Fruit fly (Drosophila melanogaster) whole organism, embryonic: ENCODE data around the gene spas.
A peak's percentile ranks its signal among the peaks of the same experiment; 100 is the strongest.

Experiments used
- CG11247 ChIP-seq: fragments of 200-800 bp; sonication (Bioruptor generic); IDR thresholded peaks from 2 replicates; pipeline ENCODE4 v1.3.6; 2022; ENCODE audit warnings: missing biosample characterization, missing genetic modification characterization
- CG12942 ChIP-seq: fragments of 200-800 bp; sonication (Bioruptor generic); optimal IDR thresholded peaks from 3 replicates; lab custom pipeline; 2016; ENCODE audit warnings: missing biosample characterization, missing genetic modification characterization
- CG13624 ChIP-seq: fragments of 200-800 bp; sonication (Bioruptor generic); optimal IDR thresholded peaks from 2 replicates; lab custom pipeline; 2016; ENCODE audit warnings: missing biosample characterization, missing genetic modification characterization
- CG14050 ChIP-seq: fragments of 200-800 bp; sonication (Bioruptor generic); IDR thresholded peaks from 3 replicates; pipeline ENCODE4 v1.3.6; 2022; ENCODE audit warnings: missing biosample characterization, missing genetic modification characterization
- CG17361 ChIP-seq: fragments of 200-800 bp; sonication (Bioruptor generic); IDR thresholded peaks from 3 replicates; pipeline ENCODE4 v1.3.6; 2022; ENCODE audit warnings: missing biosample characterization, missing genetic modification characterization
- CG17612 ChIP-seq: fragments of 200-800 bp; sonication (Bioruptor generic); IDR thresholded peaks from 2 replicates; pipeline ENCODE4 v1.3.6; 2022; ENCODE audit warnings: missing biosample characterization, missing genetic modification characterization
- CG17912 ChIP-seq: fragments of 200-800 bp; sonication (Bioruptor generic); optimal IDR thresholded peaks from 2 replicates; lab custom pipeline; 2018; ENCODE audit warnings: missing biosample characterization, mild to moderate bottlenecking, missing genetic modification characterization
- CG2116 ChIP-seq: fragments of 200-800 bp; sonication (Bioruptor generic); optimal IDR thresholded peaks from 3 replicates; lab custom pipeline; 2018; ENCODE audit warnings: missing biosample characterization, mild to moderate bottlenecking, missing genetic modification characterization
- CG31224 ChIP-seq: fragments of 200-800 bp; sonication (Bioruptor generic); IDR thresholded peaks from 2 replicates; pipeline ENCODE4 v1.3.6; 2022; ENCODE audit warnings: missing biosample characterization, missing genetic modification characterization
- CG31365 ChIP-seq: fragments of 200-800 bp; sonication (Bioruptor generic); optimal IDR thresholded peaks from 2 replicates; lab custom pipeline; 2018; ENCODE audit warnings: missing biosample characterization, mild to moderate bottlenecking, missing genetic modification characterization
- CG31441 ChIP-seq: fragments of 200-800 bp; sonication (Bioruptor generic); IDR thresholded peaks from 2 replicates; pipeline ENCODE4 v1.3.6; 2022; ENCODE audit warnings: missing biosample characterization, missing genetic modification characterization
- CG4820 ChIP-seq: fragments of 200-800 bp; sonication (Bioruptor generic); optimal IDR thresholded peaks from 3 replicates; lab custom pipeline; 2016; ENCODE audit warnings: missing biosample characterization, missing genetic modification characterization
- CG4854 ChIP-seq: fragments of 200-800 bp; sonication (Bioruptor generic); optimal IDR thresholded peaks from 2 replicates; lab custom pipeline; 2016; ENCODE audit warnings: missing biosample characterization, missing genetic modification characterization, inconsistent platforms
- CG6791 ChIP-seq: fragments of 200-800 bp; sonication (Bioruptor generic); IDR thresholded peaks from 3 replicates; pipeline ENCODE4 v1.3.6; 2022; ENCODE audit warnings: missing biosample characterization, missing genetic modification characterization; ENCODE audit not compliant: partially characterized antibody
- CHES-1-like ChIP-seq: fragments of 200-800 bp; sonication (Bioruptor generic); optimal IDR thresholded peaks from 2 replicates; lab custom pipeline; 2016; ENCODE audit warnings: missing biosample characterization, missing genetic modification characterization
- Elba2 ChIP-seq: fragments of 200-800 bp; sonication (Bioruptor generic); optimal IDR thresholded peaks from 3 replicates; lab custom pipeline; 2016; ENCODE audit warnings: missing biosample characterization, missing genetic modification characterization
- Ets97D ChIP-seq: fragments of 200-800 bp; sonication (Bioruptor generic); optimal IDR thresholded peaks from 3 replicates; lab custom pipeline; 2016; ENCODE audit warnings: missing biosample characterization, missing genetic modification characterization
- Gsc ChIP-seq: fragments of 200-800 bp; sonication (Bioruptor generic); IDR thresholded peaks from 2 replicates; pipeline ENCODE4 v1.3.6; 2022; ENCODE audit warnings: missing biosample characterization, missing genetic modification characterization
- Gug ChIP-seq: fragments of 200-800 bp; sonication (Bioruptor generic); IDR thresholded peaks from 4 replicates; pipeline ENCODE4 v1.3.6; 2022; ENCODE audit warnings: missing biosample characterization, missing genetic modification characterization
- HmgD ChIP-seq: fragments of 200-800 bp; sonication (Bioruptor generic); optimal IDR thresholded peaks from 3 replicates; lab custom pipeline; 2016; ENCODE audit warnings: missing biosample characterization, missing genetic modification characterization
- Hr51 ChIP-seq, 2 experiments: fragments of 200-800 bp; sonication (Bioruptor generic); optimal IDR thresholded peaks; 2 replicates in 1 of 2; 3 replicates in 1 of 2; lab custom pipeline; 2016 to 2018; ENCODE audit warnings: missing biosample characterization in 2 of 2, missing genetic modification characterization in 2 of 2, mild to moderate bottlenecking in 1 of 2, moderate library complexity in 1 of 2
- Lhr ChIP-seq: fragments of 200-800 bp; sonication (Bioruptor generic); optimal IDR thresholded peaks from 3 replicates; lab custom pipeline; 2017; ENCODE audit warnings: mild to moderate bottlenecking, missing biosample characterization, missing genetic modification reagents, missing genetic modification characterization
- Mad ChIP-seq: fragments of 200-800 bp; sonication (Bioruptor generic); optimal IDR thresholded peaks from 2 replicates; lab custom pipeline; 2016; ENCODE audit warnings: missing biosample characterization, missing genetic modification characterization
- NFAT ChIP-seq: fragments of 200-800 bp; sonication (Bioruptor generic); IDR thresholded peaks from 2 replicates; pipeline ENCODE4 v1.3.6; 2022; ENCODE audit warnings: missing biosample characterization, missing genetic modification characterization
- Neu2 ChIP-seq: fragments of 200-800 bp; sonication (Bioruptor generic); optimal IDR thresholded peaks from 3 replicates; lab custom pipeline; 2016; ENCODE audit warnings: missing biosample characterization, missing genetic modification characterization, borderline replicate concordance
- Six4 ChIP-seq: fragments of 200-800 bp; sonication (Bioruptor generic); optimal IDR thresholded peaks from 2 replicates; lab custom pipeline; 2016; ENCODE audit warnings: missing biosample characterization, missing genetic modification characterization
- Sry-β ChIP-seq: fragments of 200-800 bp; sonication (Bioruptor generic); optimal IDR thresholded peaks from 2 replicates; lab custom pipeline; 2018; ENCODE audit warnings: missing biosample characterization, mild to moderate bottlenecking, missing genetic modification characterization, moderate library complexity
- TFAM ChIP-seq: fragments of 200-800 bp; sonication (Bioruptor generic); optimal IDR thresholded peaks from 2 replicates; lab custom pipeline; 2017; ENCODE audit warnings: missing biosample characterization, missing genetic modification characterization, inconsistent platforms
- abd-A ChIP-seq: fragments of 200-800 bp; sonication (Bioruptor generic); optimal IDR thresholded peaks from 3 replicates; lab custom pipeline; 2019; ENCODE audit warnings: missing biosample characterization, mild to moderate bottlenecking, missing genetic modification characterization, moderate library complexity
- ac ChIP-seq: fragments of 200-800 bp; sonication (Bioruptor generic); optimal IDR thresholded peaks from 3 replicates; lab custom pipeline; 2017; ENCODE audit warnings: missing biosample characterization, mild to moderate bottlenecking, missing genetic modification characterization
- bcd ChIP-seq: fragments of 200-800 bp; sonication (Bioruptor generic); optimal IDR thresholded peaks from 2 replicates; lab custom pipeline; 2017; ENCODE audit warnings: missing biosample characterization, mild to moderate bottlenecking, missing genetic modification characterization
- cad ChIP-seq: fragments of >200 bp; optimal IDR thresholded peaks from 2 replicates; lab custom pipeline; 2017; ENCODE audit warnings: missing biosample characterization, missing genetic modification characterization
- chif ChIP-seq, 2 experiments: fragments of 200-800 bp; sonication (Bioruptor generic); optimal IDR thresholded peaks; 3 replicates each; lab custom pipeline; 2016; ENCODE audit warnings: missing biosample characterization in 2 of 2, missing genetic modification characterization in 2 of 2
- chn ChIP-seq: fragments of 200-800 bp; sonication (Bioruptor generic); optimal IDR thresholded peaks from 2 replicates; lab custom pipeline; 2016; ENCODE audit warnings: missing biosample characterization, missing genetic modification characterization
- da ChIP-seq: fragments of 200-800 bp; sonication (Bioruptor generic); optimal IDR thresholded peaks from 2 replicates; lab custom pipeline; 2016; ENCODE audit warnings: missing biosample characterization, missing genetic modification characterization
- disco-r ChIP-seq: fragments of 200-800 bp; sonication (Bioruptor generic); optimal IDR thresholded peaks from 2 replicates; lab custom pipeline; 2016; ENCODE audit warnings: missing biosample characterization, missing genetic modification characterization
- dmrt99B ChIP-seq: fragments of 200-800 bp; sonication (Bioruptor generic); optimal IDR thresholded peaks from 2 replicates; lab custom pipeline; 2018; ENCODE audit warnings: missing biosample characterization, mild to moderate bottlenecking, missing genetic modification characterization, moderate library complexity
- eyg ChIP-seq: fragments of 200-800 bp; sonication (Bioruptor generic); optimal IDR thresholded peaks from 3 replicates; lab custom pipeline; 2016; ENCODE audit warnings: missing biosample characterization, missing genetic modification characterization
- nom ChIP-seq: fragments of 200-800 bp; sonication (Bioruptor generic); optimal IDR thresholded peaks from 2 replicates; lab custom pipeline; 2017; ENCODE audit warnings: missing biosample characterization, missing genetic modification characterization, mild to moderate bottlenecking, moderate library complexity, missing genetic modification reagents
- otp ChIP-seq: fragments of 200-800 bp; sonication (Bioruptor generic); IDR thresholded peaks from 3 replicates; pipeline ENCODE4, ENCODE4 v1.3.6; 2022; ENCODE audit warnings: missing biosample characterization, missing genetic modification characterization
- p53 ChIP-seq: fragments of 200-800 bp; sonication (Bioruptor generic); optimal IDR thresholded peaks from 2 replicates; lab custom pipeline; 2016; ENCODE audit warnings: missing biosample characterization, missing genetic modification characterization
- prd ChIP-seq, 3 experiments: fragments of >200 bp in 2 of 3; fragments of 200-800 bp in 1 of 3; sonication (Bioruptor generic) in 1 of 3; optimal IDR thresholded peaks in 2 of 3; IDR thresholded peaks in 1 of 3; 2 replicates in 2 of 3; 3 replicates in 1 of 3; pipeline versions ENCODE4 v1.3.6 to Lab custom; 2017 to 2022; ENCODE audit warnings: missing biosample characterization in 1 of 3, missing genetic modification characterization in 1 of 3
- psq ChIP-seq: fragments of 200-800 bp; sonication (Bioruptor generic); optimal IDR thresholded peaks from 2 replicates; lab custom pipeline; 2017; ENCODE audit warnings: missing biosample characterization, missing genetic modification characterization
- ro ChIP-seq: fragments of 200-800 bp; sonication (Bioruptor generic); IDR thresholded peaks from 2 replicates; pipeline ENCODE4 v1.3.6; 2022; ENCODE audit warnings: missing biosample characterization, missing genetic modification characterization
- run ChIP-seq: fragments of 200-800 bp; sonication (Bioruptor generic); optimal IDR thresholded peaks from 3 replicates; lab custom pipeline; 2018; ENCODE audit warnings: missing biosample characterization, mild to moderate bottlenecking, missing genetic modification characterization
- seq ChIP-seq: fragments of 200-800 bp; sonication (Bioruptor generic); IDR thresholded peaks from 2 replicates; pipeline ENCODE4 v1.3.6; 2022; ENCODE audit warnings: missing biosample characterization, missing genetic modification characterization
- shn ChIP-seq: fragments of 200-800 bp; sonication (Bioruptor generic); optimal IDR thresholded peaks from 3 replicates; lab custom pipeline; 2016; ENCODE audit warnings: missing biosample characterization, missing genetic modification characterization
- slbo ChIP-seq: fragments of 200-800 bp; sonication (Bioruptor generic); IDR thresholded peaks from 2 replicates; pipeline ENCODE4 v1.3.6; 2022; ENCODE audit warnings: missing biosample characterization, missing genetic modification characterization
- slp2 ChIP-seq: fragments of 200-800 bp; sonication (Bioruptor generic); optimal IDR thresholded peaks from 2 replicates; lab custom pipeline; 2016; ENCODE audit warnings: missing biosample characterization, missing genetic modification characterization
- stc ChIP-seq: fragments of 200-800 bp; sonication (Bioruptor generic); IDR thresholded peaks from 2 replicates; pipeline ENCODE4 v1.3.6; 2022; ENCODE audit warnings: missing biosample characterization, missing genetic modification characterization
- trem ChIP-seq: fragments of 200-800 bp; optimal IDR thresholded peaks from 3 replicates; lab custom pipeline; 2019; ENCODE audit warnings: missing biosample characterization, mild to moderate bottlenecking, missing genetic modification characterization, moderate library complexity
- zfh1 ChIP-seq: fragments of 200-800 bp; sonication (Bioruptor generic); IDR thresholded peaks from 3 replicates; pipeline ENCODE4 v1.3.6; 2022; ENCODE audit warnings: missing biosample characterization, missing genetic modification characterization

spas gene

dm6 chr3R:24058041-24058440 lies 20.0 kb downstream of the spas start, which contains the start of gene SMC1 (continued):
- TF ChIP-seq CG4854 (GFP tag; lab: Kevin White, UChicago) (peak; percentile 20), run (no peak), bcd (GFP tag; lab: Kevin White, UChicago) (no peak), chn (GFP tag; lab: Kevin White, UChicago) (peak; percentile 10), stc (no peak; the same call in 1 of the 2 replicates), trem (tag; lab: Kevin White, UChicago) (peak; percentile 88), shn (GFP tag; lab: Kevin White, UChicago) (peak; percentile 35), Gug (GFP tag; lab: Robert Waterston, UW) (peak; percentile 40; the same call in 1 of the 4 replicates), CG2116 (peak; percentile 79), Mad (GFP tag; lab: Kevin White, UChicago) (peak; percentile 23), NFAT (GFP tag; lab: Robert Waterston, UW) (no peak; the same call in 1 of the 2 replicates), TFAM (GFP tag; lab: Kevin White, UChicago) (no peak), CG17361 (GFP tag; lab: Robert Waterston, UW) (0 out of 3 replicates have a peak, but pooled peaks have one; percentile 19), CG4820 (GFP tag; lab: Kevin White, UChicago) (no peak), Six4 (GFP tag; lab: Kevin White, UChicago) (no peak), dmrt99B (tag; lab: Kevin White, UChicago) (no peak), eyg (GFP tag; lab: Kevin White, UChicago) (peak; percentile 51), abd-A (no peak), prd (optimal IDR thresholded peaks at IDR 0.05; lab: Kevin White, UChicago) (no peak), prd (GFP tag; IDR thresholded peaks at IDR 0.05; lab: Robert Waterston, UW) (no peak), CG13624 (peak; percentile 62), psq (GFP tag; lab: Kevin White, UChicago) (no peak), CG6791 (peak; percentile 100), chif (GFP tag; optimal IDR thresholded peaks at IDR 0.05; lab: Kevin White, UChicago) (peak in 1 of 2 experiments; percentile 5), ro (GFP tag; lab: Robert Waterston, UW) (no peak), zfh1 (no peak), Hr51 (GFP tag; optimal IDR thresholded peaks at IDR 0.05; lab: Kevin White, UChicago) (no peak), CG31441 (GFP tag; lab: Robert Waterston, UW) (no peak), Gsc (no peak), ac (GFP tag; lab: Kevin White, UChicago) (no peak), p53 (GFP tag; lab: Kevin White, UChicago) (peak; percentile 46), CG11247 (GFP tag; lab: Robert Waterston, UW) (no peak), Sry-β (GFP tag; lab: Kevin White, UChicago) (peak; percentile 21), seq (GFP tag; lab: Robert Waterston, UW) (no peak), CG17912 (GFP tag; lab: Kevin White, UChicago) (peak; percentile 21), nom (peak; percentile 6), cad (no peak), CHES-1-like (GFP tag; lab: Kevin White, UChicago) (peak; percentile 81), da (GFP tag; lab: Kevin White, UChicago) (no peak), disco-r (GFP tag; lab: Kevin White, UChicago) (no peak), CG17612 (GFP tag; lab: Robert Waterston, UW) (no peak), slbo (GFP tag; lab: Robert Waterston, UW) (peak; percentile 72), CG31365 (no peak), slp2 (GFP tag; lab: Kevin White, UChicago) (peak; percentile 18), Ets97D (GFP tag; lab: Kevin White, UChicago) (peak; percentile 77), otp (GFP tag; lab: Robert Waterston, UW) (no peak), CG14050 (GFP tag; lab: Robert Waterston, UW) (no peak), Lhr (GFP tag; lab: Kevin White, UChicago) (peak; percentile 31), CG31224 (no peak), Neu2 (GFP tag; lab: Kevin White, UChicago) (no peak), HmgD (GFP tag; lab: Kevin White, UChicago) (peak; percentile 76), Elba2 (GFP tag; lab: Kevin White, UChicago) (no peak), CG12942 (GFP tag; lab: Kevin White, UChicago) (peak; percentile 9)
